Fruit fly (Drosophila melanogaster) whole organism: Measurements from ENCODE around the gene PolrMT.

Experiments used
- EcR ChIP-seq, 2 experiments: fragments of >200 bp; optimal IDR thresholded peaks; 2 replicates each; lab custom pipeline; 2017; ENCODE audit warnings: missing biosample characterization in 2 of 2, missing genetic modification characterization in 2 of 2, missing genetic modification reagents in 2 of 2
- pan ChIP-seq: fragments of >200 bp; optimal IDR thresholded peaks from 2 replicates; lab custom pipeline; 2017
- usp ChIP-seq: fragments of >200 bp; optimal IDR thresholded peaks from 2 replicates; lab custom pipeline; 2017; ENCODE audit warnings: missing biosample characterization, missing genetic modification characterization, mixed read lengths

DNA sequence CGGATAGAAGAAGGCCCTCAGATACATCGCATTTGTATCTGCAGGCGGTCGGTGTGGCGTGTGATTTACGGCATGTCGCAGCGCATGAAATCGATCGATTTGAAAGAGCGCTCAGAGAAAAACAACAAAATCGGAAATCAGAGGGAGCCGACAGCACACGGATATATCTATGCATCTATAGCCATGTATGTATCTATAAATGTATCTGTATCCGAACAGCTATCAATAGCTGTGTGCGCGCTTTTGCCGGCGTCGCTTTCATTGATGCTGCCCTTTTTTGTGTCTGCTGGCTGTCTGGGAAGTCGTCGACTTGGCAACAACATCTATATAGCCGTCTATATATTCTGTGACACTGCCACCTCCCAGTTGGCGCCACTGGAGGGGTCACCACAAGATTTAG, 43.6 kb downstream of the PolrMT start:
- TF ChIP-seq EcR (GFP tag; optimal IDR thresholded peaks at IDR 0.05; lab: Kevin White, UChicago): no peak
- TF ChIP-seq usp: no peak
- TF ChIP-seq pan (lab: Kevin White, UChicago): no peak
